Worm (Caenorhabditis elegans): ENCODE measurements around the gene pgap-2.

Gene pgap-2

ce11 chrIII:4705207-4705606 is at the start of gene pgap-2:
Gene pgap-2, plus strand, starts transcription at chrIII:4705507.
- TF ChIP-seq klf-2 (GFP tag; conservative IDR thresholded peaks at IDR 0.05): no peak
- TF ChIP-seq T22C8.4 (GFP tag; IDR thresholded peaks at IDR 0.05): no peak
- TF ChIP-seq tab-1 (GFP tag; IDR thresholded peaks at IDR 0.05): no peak
- no peak for TF ChIP-seq med-1 (GFP tag; optimal IDR thresholded peaks at IDR 0.05; ENCODE audit: insufficient read depth)
- no peak for TF ChIP-seq ztf-23 (GFP tag; IDR thresholded peaks at IDR 0.05)
- TF ChIP-seq ztf-29 (GFP tag; IDR thresholded peaks at IDR 0.05): no peak
- TF ChIP-seq ref-1 (GFP tag; conservative IDR thresholded peaks at IDR 0.05): no peak
- TF ChIP-seq flt-1 (GFP tag; IDR thresholded peaks at IDR 0.05): no peak
- TF ChIP-seq cog-1 (tag; optimal IDR thresholded peaks at IDR 0.05): no peak

ce11 chrIII:4656415-4656814 is 48.9 kb upstream of the pgap-2 start:
- TF ChIP-seq ztf-23 (GFP tag; IDR thresholded peaks at IDR 0.05) (0 out of 2 replicates have a peak, but pooled peaks have one; percentile 22), cog-1 (tag; optimal IDR thresholded peaks at IDR 0.05) (no peak)

ce11 chrIII:4657386-4657785 is 47.9 kb upstream of the pgap-2 start:
- no peak for TF ChIP-seq T22C8.4 (GFP tag; IDR thresholded peaks at IDR 0.05)
- no peak for TF ChIP-seq flt-1 (GFP tag; IDR thresholded peaks at IDR 0.05)

ce11 chrIII:4658384-4658844 is 46.9 kb upstream of the pgap-2 start, which contains the start of gene cdka-1:
Gene cdka-1, plus strand, starts transcription at chrIII:4658794.
- no peak for TF ChIP-seq med-1 (GFP tag; optimal IDR thresholded peaks at IDR 0.05; ENCODE audit: insufficient read depth)
- no peak for TF ChIP-seq ztf-29 (GFP tag; IDR thresholded peaks at IDR 0.05)
- no peak for TF ChIP-seq ref-1 (GFP tag; conservative IDR thresholded peaks at IDR 0.05)
- TF ChIP-seq tab-1 (GFP tag; IDR thresholded peaks at IDR 0.05): no peak
- TF ChIP-seq klf-2 (GFP tag; conservative IDR thresholded peaks at IDR 0.05): no peak
- TF ChIP-seq ztf-23 (GFP tag; IDR thresholded peaks at IDR 0.05): no peak
- no peak for TF ChIP-seq T22C8.4 (GFP tag; IDR thresholded peaks at IDR 0.05)
- no peak for TF ChIP-seq flt-1 (GFP tag; IDR thresholded peaks at IDR 0.05)
- TF ChIP-seq cog-1 (tag; optimal IDR thresholded peaks at IDR 0.05): no peak

- TF ChIP-seq ztf-29 (GFP tag; IDR thresholded peaks at IDR 0.05) (no peak), T22C8.4 (GFP tag; IDR thresholded peaks at IDR 0.05) (no peak)
Measured at ce11 chrIII:4659426-4659825, 45.9 kb upstream of the pgap-2 start.

- TF ChIP-seq ref-1 (GFP tag; conservative IDR thresholded peaks at IDR 0.05) (no peak), med-1 (GFP tag; optimal IDR thresholded peaks at IDR 0.05; ENCODE audit: insufficient read depth) (no peak), ztf-23 (GFP tag; IDR thresholded peaks at IDR 0.05) (no peak), T22C8.4 (GFP tag; IDR thresholded peaks at IDR 0.05) (no peak), tab-1 (GFP tag; IDR thresholded peaks at IDR 0.05) (no peak), cog-1 (tag; optimal IDR thresholded peaks at IDR 0.05) (no peak), klf-2 (GFP tag; conservative IDR thresholded peaks at IDR 0.05) (no peak), ztf-29 (GFP tag; IDR thresholded peaks at IDR 0.05) (no peak), flt-1 (GFP tag; IDR thresholded peaks at IDR 0.05) (no peak)
Measured at ce11 chrIII:4665272-4665671, 40.0 kb upstream of the pgap-2 start, which contains the start of gene T23F11.4. Gene T23F11.4, minus strand, starts transcription at chrIII:4665372.

- no peak for TF ChIP-seq ztf-23 (GFP tag; IDR thresholded peaks at IDR 0.05)
- TF ChIP-seq flt-1 (GFP tag; IDR thresholded peaks at IDR 0.05): peak; percentile 62; the same call in 1 of the 2 replicates
- no peak for TF ChIP-seq ztf-29 (GFP tag; IDR thresholded peaks at IDR 0.05)
- no peak for TF ChIP-seq T22C8.4 (GFP tag; IDR thresholded peaks at IDR 0.05)
- 0 out of 2 replicates have a peak, but pooled peaks have one; percentile 37 for TF ChIP-seq klf-2 (GFP tag; conservative IDR thresholded peaks at IDR 0.05)
Measured at ce11 chrIII:4666753-4667400, 38.4 kb upstream of the pgap-2 start.

ce11 chrIII:4668073-4668472 is 37.2 kb upstream of the pgap-2 start:
- no peak for TF ChIP-seq ztf-29 (GFP tag; IDR thresholded peaks at IDR 0.05)
- no peak for TF ChIP-seq med-1 (GFP tag; optimal IDR thresholded peaks at IDR 0.05; ENCODE audit: insufficient read depth)
- TF ChIP-seq T22C8.4 (GFP tag; IDR thresholded peaks at IDR 0.05): no peak
- TF ChIP-seq tab-1 (GFP tag; IDR thresholded peaks at IDR 0.05): no peak
- TF ChIP-seq ref-1 (GFP tag; conservative IDR thresholded peaks at IDR 0.05): no peak
- TF ChIP-seq flt-1 (GFP tag; IDR thresholded peaks at IDR 0.05): no peak
- no peak for TF ChIP-seq ztf-23 (GFP tag; IDR thresholded peaks at IDR 0.05)
- TF ChIP-seq klf-2 (GFP tag; conservative IDR thresholded peaks at IDR 0.05): no peak
- TF ChIP-seq cog-1 (tag; optimal IDR thresholded peaks at IDR 0.05): no peak

ce11 chrIII:4671491-4671890 is 33.8 kb upstream of the pgap-2 start, which contains the start of gene T23F11.11:
Gene T23F11.11, minus strand, starts transcription at chrIII:4671591.
- TF ChIP-seq med-1 (GFP tag; optimal IDR thresholded peaks at IDR 0.05; ENCODE audit: insufficient read depth) (no peak), cog-1 (tag; optimal IDR thresholded peaks at IDR 0.05) (no peak), klf-2 (GFP tag; conservative IDR thresholded peaks at IDR 0.05) (no peak), ztf-23 (GFP tag; IDR thresholded peaks at IDR 0.05) (no peak), T22C8.4 (GFP tag; IDR thresholded peaks at IDR 0.05) (no peak), flt-1 (GFP tag; IDR thresholded peaks at IDR 0.05) (no peak), tab-1 (GFP tag; IDR thresholded peaks at IDR 0.05) (no peak), ref-1 (GFP tag; conservative IDR thresholded peaks at IDR 0.05) (no peak), ztf-29 (GFP tag; IDR thresholded peaks at IDR 0.05) (no peak)

ce11 chrIII:4671949-4672348 is 33.4 kb upstream of the pgap-2 start, which contains the start of gene srg-13:
Gene srg-13, plus strand, starts transcription at chrIII:4672249.
- TF ChIP-seq med-1 (GFP tag; optimal IDR thresholded peaks at IDR 0.05; ENCODE audit: insufficient read depth): no peak
- TF ChIP-seq klf-2 (GFP tag; conservative IDR thresholded peaks at IDR 0.05): no peak
- no peak for TF ChIP-seq ztf-29 (GFP tag; IDR thresholded peaks at IDR 0.05)
- no peak for TF ChIP-seq tab-1 (GFP tag; IDR thresholded peaks at IDR 0.05)
- no peak for TF ChIP-seq cog-1 (tag; optimal IDR thresholded peaks at IDR 0.05)
